Worm (Caenorhabditis elegans): ENCODE results near the gene F57C2.4.

The F57C2.4 gene

ce11 chrII:14494464-14494863 is 30.6 kb upstream of the F57C2.4 start (continued):
- peak in 1 of 2 experiments; percentile 82 for TF ChIP-seq hif-1 (tag; optimal IDR thresholded peaks at IDR 0.05)
- TF ChIP-seq unc-62 (GFP tag; optimal IDR thresholded peaks at IDR 0.05 in 1 of 2), result no peak
- TF ChIP-seq unc-62 (tag; optimal IDR thresholded peaks at IDR 0.05), result no peak
- TF ChIP-seq nhr-102 (tag; optimal IDR thresholded peaks at IDR 0.05), result no peak
- TF ChIP-seq pha-4 (GFP tag; IDR thresholded peaks at IDR 0.05), result no peak
- no peak for TF ChIP-seq pha-4 (tag; optimal IDR thresholded peaks at IDR 0.05)
- TF ChIP-seq lin-38 (GFP tag; IDR thresholded peaks at IDR 0.05), result no peak
- no peak for TF ChIP-seq lim-7 (GFP tag; IDR thresholded peaks at IDR 0.05)
- TF ChIP-seq D1046.2 (GFP tag; IDR thresholded peaks at IDR 0.05), result no peak
- TF ChIP-seq snpc-1.2 (GFP tag; IDR thresholded peaks at IDR 0.05), result no peak
- TF ChIP-seq php-3 (GFP tag; IDR thresholded peaks at IDR 0.05), result no peak
- no peak for TF ChIP-seq dmd-9 (GFP tag; IDR thresholded peaks at IDR 0.05)
- no peak for TF ChIP-seq jun-1 (tag; optimal IDR thresholded peaks at IDR 0.05)
- no peak for TF ChIP-seq zip-11 (GFP tag; IDR thresholded peaks at IDR 0.05)
- no peak for TF ChIP-seq F44E2.7 (GFP tag; IDR thresholded peaks at IDR 0.05)
- no peak for TF ChIP-seq nhr-11 (tag; optimal IDR thresholded peaks at IDR 0.05)
- TF ChIP-seq mep-1 (tag; optimal IDR thresholded peaks at IDR 0.05), result no peak

- TF ChIP-seq zip-2 (tag; optimal IDR thresholded peaks at IDR 0.05), result no peak
- no peak for TF ChIP-seq daf-16 (GFP tag; optimal IDR thresholded peaks at IDR 0.05)
- TF ChIP-seq daf-16 (tag; optimal IDR thresholded peaks at IDR 0.05), result peak; percentile 0
- no peak for TF ChIP-seq spr-3 (GFP tag; optimal IDR thresholded peaks at IDR 0.05)
- TF ChIP-seq nhr-77 (tag; optimal IDR thresholded peaks at IDR 0.05), result no peak
- no peak for TF ChIP-seq lin-38 (GFP tag; IDR thresholded peaks at IDR 0.05)
- no peak for TF ChIP-seq cey-2 (tag; optimal IDR thresholded peaks at IDR 0.05; ENCODE audit: borderline replicate concordance, insufficient read depth)
- peak in 1 of 2 experiments; percentile 48 for TF ChIP-seq mdl-1 (tag; optimal IDR thresholded peaks at IDR 0.05)
- TF ChIP-seq Y48G9A.11 (GFP tag; IDR thresholded peaks at IDR 0.05), result no peak
- peak in 1 of 2 experiments; percentile 13 for TF ChIP-seq lsy-2 (tag; optimal IDR thresholded peaks at IDR 0.05)
- no peak for TF ChIP-seq ceh-32 (tag; optimal IDR thresholded peaks at IDR 0.05; ENCODE audit: poor library complexity)
- TF ChIP-seq nhr-237 (tag; optimal IDR thresholded peaks at IDR 0.05), result no peak
- TF ChIP-seq Y75B8A.6 (GFP tag; IDR thresholded peaks at IDR 0.05), result no peak
- TF ChIP-seq hlh-11 (tag; optimal IDR thresholded peaks at IDR 0.05), result peak; percentile 43
- no peak for TF ChIP-seq snpc-4 (tag; optimal IDR thresholded peaks at IDR 0.05)
- TF ChIP-seq set-16 (GFP tag; IDR thresholded peaks at IDR 0.05), result no peak
- peak; percentile 56 for TF ChIP-seq hlh-30 (tag; optimal IDR thresholded peaks at IDR 0.05; ENCODE audit: insufficient read depth)
- no peak for TF ChIP-seq ces-1 (GFP tag; optimal IDR thresholded peaks at IDR 0.05)
- no peak for TF ChIP-seq lin-39 (tag; optimal IDR thresholded peaks at IDR 0.05)
- no peak for TF ChIP-seq Y5F2A.4 (GFP tag; optimal IDR thresholded peaks at IDR 0.05)
- TF ChIP-seq aha-1 (tag), result peak; percentile 96
- peak; percentile 36 for TF ChIP-seq nhr-6 (tag; optimal IDR thresholded peaks at IDR 0.05)
- no peak for TF ChIP-seq dmd-8 (GFP tag; IDR thresholded peaks at IDR 0.05)
- TF ChIP-seq dve-1 (tag; optimal IDR thresholded peaks at IDR 0.05; ENCODE audit: insufficient read depth), result peak; percentile 73
- TF ChIP-seq ama-1 (optimal IDR thresholded peaks at IDR 0.05), result peak; percentile 4
- peak; percentile 30 for TF ChIP-seq dmd-6 (GFP tag; IDR thresholded peaks at IDR 0.05)
- no peak for TF ChIP-seq aly-2 (tag; optimal IDR thresholded peaks at IDR 0.05)
- no peak for TF ChIP-seq lin-15B (tag; optimal IDR thresholded peaks at IDR 0.05)
- TF ChIP-seq unc-39 (tag; optimal IDR thresholded peaks at IDR 0.05), result no peak
- TF ChIP-seq mxl-3 (GFP tag; optimal IDR thresholded peaks at IDR 0.05), result peak; percentile 40
- TF ChIP-seq hif-1 (tag; optimal IDR thresholded peaks at IDR 0.05), result peak; percentile 90 to 97
- TF ChIP-seq tag-97 (GFP tag; IDR thresholded peaks at IDR 0.05), result no peak
- TF ChIP-seq nhr-28 (tag; optimal IDR thresholded peaks at IDR 0.05), result peak; percentile 64
- no peak for TF ChIP-seq zfp-2 (tag; optimal IDR thresholded peaks at IDR 0.05)
- no peak for TF ChIP-seq daf-12 (tag; optimal IDR thresholded peaks at IDR 0.05)
- TF ChIP-seq vab-7 (GFP tag; IDR thresholded peaks at IDR 0.05), result no peak
- no peak for TF ChIP-seq F44E2.7 (GFP tag; IDR thresholded peaks at IDR 0.05)
- no peak for TF ChIP-seq zfp-3 (GFP tag; conservative IDR thresholded peaks at IDR 0.05)
- TF ChIP-seq mep-1 (tag; optimal IDR thresholded peaks at IDR 0.05), result peak; percentile 38
Measured at ce11 chrII:14495341-14495740, 29.8 kb upstream of the F57C2.4 start.
